Fruit fly (Drosophila melanogaster) whole organism: Measurements from ENCODE around the gene CG33096.
A peak's percentile ranks its signal among the peaks of the same experiment; 100 is the strongest.
"Not testable (repeated sequence)": the region's sequence is repeated elsewhere in the genome, so short reads cannot be mapped to it uniquely, and the experiment has no call there.

ENCODE experiments used
- CG8478 ChIP-seq: fragments of >200 bp; optimal IDR thresholded peaks from 2 replicates; lab custom pipeline; 2018; ENCODE audit warnings: inconsistent platforms
- Dll ChIP-seq: fragments of >200 bp; optimal IDR thresholded peaks from 2 replicates; lab custom pipeline; 2017
- EcR ChIP-seq, 2 experiments: fragments of >200 bp; optimal IDR thresholded peaks; 2 replicates each; lab custom pipeline; 2017; ENCODE audit warnings: missing biosample characterization in 2 of 2, missing genetic modification characterization in 2 of 2, missing genetic modification reagents in 2 of 2
- pan ChIP-seq: fragments of >200 bp; optimal IDR thresholded peaks from 2 replicates; lab custom pipeline; 2017
- psq ChIP-seq: fragments of >200 bp; optimal IDR thresholded peaks from 2 replicates; lab custom pipeline; 2017
- usp ChIP-seq: fragments of >200 bp; optimal IDR thresholded peaks from 2 replicates; lab custom pipeline; 2017; ENCODE audit warnings: missing biosample characterization, missing genetic modification characterization, mixed read lengths

The CG33096 gene

DNA sequence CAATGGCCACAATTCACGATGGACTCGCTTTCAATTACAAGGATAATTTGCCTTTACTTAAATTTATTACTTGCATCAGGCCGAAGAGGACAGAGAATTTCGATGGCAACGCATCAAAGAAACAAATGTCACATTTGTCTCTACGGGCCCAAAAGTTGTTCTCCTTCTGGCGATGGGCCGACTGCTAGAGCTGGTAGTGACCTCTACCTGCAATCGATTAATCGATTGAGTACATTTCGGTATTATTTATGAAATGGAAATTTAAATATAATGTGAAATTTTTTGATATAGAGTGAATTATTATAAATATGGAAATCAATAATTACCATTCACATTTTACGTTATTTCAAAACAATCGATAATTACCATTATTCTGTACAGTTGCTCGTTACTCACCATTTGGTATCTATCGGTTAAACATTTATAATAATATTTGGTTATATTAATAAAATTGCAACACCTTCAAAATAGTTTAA, 25.3 kb downstream of the CG33096 start, which contains the start of the genes CG31510 and TTLL5:
Gene CG31510 (minus strand): TSS at position 185 of the 476 bp plus-strand sequence.
Gene TTLL5 (minus strand): TSS at position 185 of the 476 bp plus-strand sequence.
- no peak for TF ChIP-seq Dll (lab: Kevin White, UChicago)

DNA sequence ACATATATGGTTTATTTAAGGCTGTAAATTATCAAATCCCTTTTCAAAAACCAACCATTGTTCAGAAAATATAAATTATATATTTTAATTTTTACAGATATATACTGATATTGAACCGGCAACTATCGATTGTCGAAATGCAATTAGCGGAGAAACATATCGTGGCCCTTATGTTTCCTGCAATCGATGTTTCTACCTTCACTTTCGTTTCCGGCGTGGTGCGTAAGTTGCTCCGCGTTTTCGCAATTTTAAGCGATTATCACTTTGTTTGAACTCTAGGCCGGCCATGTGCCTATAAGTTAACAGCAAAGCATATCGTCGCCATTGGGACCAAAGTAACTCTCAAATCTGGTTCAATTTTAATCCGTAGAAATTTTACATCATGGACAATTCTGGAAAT, 25.8 kb downstream of the CG33096 start, which contains the start of gene vig2:
Gene vig2 (plus strand): TSS at position 112 of the 400 bp plus-strand sequence.
- TF ChIP-seq EcR (GFP tag; optimal IDR thresholded peaks at IDR 0.05; lab: Kevin White, UChicago); pan; CG8478: not testable (repeated sequence)

DNA sequence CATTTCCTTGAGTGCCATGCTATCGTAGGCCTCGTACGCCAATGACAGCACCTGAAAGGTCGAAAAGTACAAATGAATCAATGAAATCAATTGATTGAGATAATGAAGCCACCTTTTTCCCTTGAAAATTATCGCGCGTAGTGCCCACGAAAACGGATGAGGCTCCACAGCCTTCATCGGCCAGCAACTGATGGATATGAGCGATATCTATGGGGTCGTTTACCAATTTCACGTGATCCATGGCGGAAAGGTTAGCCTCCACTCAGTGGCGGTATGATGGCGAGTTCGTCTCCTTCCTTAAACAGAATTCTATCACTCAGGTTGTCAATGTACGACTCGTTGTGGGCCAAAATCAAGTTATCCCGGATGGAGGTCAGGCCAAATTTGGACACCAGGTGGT, 29.4 kb downstream of the CG33096 start:
- TF ChIP-seq CG8478 (no peak), Dll (lab: Kevin White, UChicago) (no peak), EcR (GFP tag; optimal IDR thresholded peaks at IDR 0.05; lab: Kevin White, UChicago) (no peak), pan (no peak), usp (GFP tag; lab: Kevin White, UChicago) (no peak), psq (lab: Kevin White, UChicago) (no peak)

DNA sequence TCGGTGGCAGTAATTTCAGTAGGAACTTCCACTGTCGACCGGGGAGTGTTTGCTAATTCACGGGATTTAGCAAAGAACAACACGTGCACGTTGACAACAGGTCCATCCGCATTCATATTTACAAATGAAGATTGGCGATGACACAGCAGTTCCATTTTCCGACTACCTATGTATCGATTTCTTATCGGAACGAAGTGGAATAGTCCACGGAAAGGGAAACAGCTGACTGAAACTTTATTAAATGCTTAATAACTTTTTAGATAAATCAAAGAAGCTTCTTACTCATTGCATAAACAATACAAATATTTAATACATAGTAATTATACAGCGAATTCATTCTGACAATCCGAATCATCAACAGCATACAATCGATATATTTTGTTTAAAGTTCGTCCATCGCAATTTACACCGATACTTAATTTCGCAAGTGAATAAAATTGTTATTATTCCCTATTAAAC, 29.8 kb downstream of the CG33096 start, which contains the start of the genes Mocs2A, Mocs2B and Clbn:
Gene Mocs2A (minus strand): TSS at position 129 of the 459 bp plus-strand sequence.
Gene Mocs2B (minus strand): TSS at position 129 of the 459 bp plus-strand sequence.
Gene Clbn (plus strand): TSS at position 272 of the 459 bp plus-strand sequence.
- TF ChIP-seq CG8478: no peak
- TF ChIP-seq psq (lab: Kevin White, UChicago): no peak
- TF ChIP-seq usp (GFP tag; lab: Kevin White, UChicago): no peak
- TF ChIP-seq EcR (GFP tag; optimal IDR thresholded peaks at IDR 0.05; lab: Kevin White, UChicago): no peak
- no peak for TF ChIP-seq Dll (lab: Kevin White, UChicago)
- no peak for TF ChIP-seq pan

DNA sequence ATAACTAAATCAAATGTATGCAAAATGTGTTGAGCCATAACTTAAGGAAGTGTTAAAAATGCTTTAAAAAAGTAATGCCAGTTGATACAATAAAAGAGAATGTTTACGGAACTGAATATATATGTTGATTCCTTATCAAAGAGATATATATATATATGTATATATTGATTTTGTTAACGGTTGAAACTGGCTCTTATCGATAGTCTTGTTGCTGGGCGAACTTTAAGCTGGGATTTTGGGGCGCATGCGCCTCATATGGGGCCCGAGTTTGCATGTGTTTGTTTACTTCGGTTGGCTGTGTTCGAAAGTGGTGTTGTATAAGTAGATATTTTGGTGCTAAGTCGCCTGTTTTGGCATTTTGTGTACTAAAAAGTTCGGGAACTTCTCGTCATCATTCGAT, 33.6 kb downstream of the CG33096 start, which contains the start of gene Bili:
Gene Bili (plus strand): TSS at position 265 of the 400 bp plus-strand sequence.
- not testable (repeated sequence) for TF ChIP-seq psq (lab: Kevin White, UChicago); CG8478; pan

DNA sequence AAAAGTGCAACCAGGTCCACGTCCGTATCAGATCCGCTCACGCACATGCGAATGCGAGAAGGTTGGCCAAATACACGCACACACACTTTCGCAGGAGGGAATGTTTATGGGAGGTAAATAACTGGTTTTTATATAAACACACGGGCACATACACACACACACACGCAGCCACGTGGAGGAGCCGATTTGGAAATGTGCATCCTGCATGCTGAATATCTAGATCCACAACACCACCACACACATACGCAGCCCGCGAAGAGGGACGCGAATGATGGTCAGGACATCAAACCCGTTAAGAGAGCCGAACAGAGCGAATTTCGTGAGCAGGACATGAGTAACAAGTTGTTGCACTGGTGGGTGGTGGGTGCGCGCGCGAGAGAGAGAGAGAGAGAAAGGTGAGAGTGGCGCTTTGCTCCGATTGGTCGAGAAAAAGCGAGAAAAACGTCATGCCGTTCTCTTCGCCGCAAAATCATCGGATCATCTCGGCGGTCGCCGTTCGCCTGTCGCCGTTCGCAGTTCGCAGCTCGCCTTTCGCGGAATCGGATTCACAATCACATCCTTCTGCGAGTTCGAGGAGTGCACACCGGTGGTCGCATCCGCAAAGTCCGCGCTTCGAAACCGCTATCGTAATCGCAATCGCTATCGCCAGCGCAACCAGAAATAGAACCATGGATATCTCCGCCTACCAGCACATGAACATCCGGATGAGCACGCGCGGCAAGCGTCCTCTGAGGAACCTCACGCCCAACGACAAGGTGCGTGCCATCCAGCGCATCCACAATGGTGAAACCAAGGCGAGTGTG, 40.3 kb downstream of the CG33096 start, which contains the start of gene danr:
Gene danr (plus strand): TSS at position 508 of the 803 bp plus-strand sequence.
- TF ChIP-seq CG8478: no peak
- TF ChIP-seq Dll (lab: Kevin White, UChicago): peak; percentile 76
